Worm (Caenorhabditis elegans) whole organism, young adult: Measurements from ENCODE around the gene W10G11.1.

Source experiments
- B0019.2 ChIP-seq: fragments of 200-800 bp; sonication (Bioruptor generic); conservative IDR thresholded peaks from 2 replicates; pipeline ENCODE4 v1.3.6; 2022; ENCODE audit warnings: missing genetic modification reagents, missing genetic modification characterization, missing compliant biosample characterization
- F23B12.7 ChIP-seq: sonication (generic microtip); optimal IDR thresholded peaks from 2 replicates; lab custom pipeline; 2017; ENCODE audit warnings: missing genetic modification characterization, mild to moderate bottlenecking, missing compliant biosample characterization, antibody characterized with exemption, moderate library complexity; ENCODE audit not compliant: insufficient read depth
- F49E8.2 ChIP-seq: sonication (generic microtip); optimal IDR thresholded peaks from 3 replicates; lab custom pipeline; 2017; ENCODE audit warnings: missing genetic modification characterization, mild to moderate bottlenecking, missing compliant biosample characterization, antibody characterized with exemption, moderate library complexity; ENCODE audit not compliant: insufficient read depth
- T26A5.8 ChIP-seq: sonication (generic microtip); optimal IDR thresholded peaks from 2 replicates; lab custom pipeline; 2016; ENCODE audit warnings: missing genetic modification characterization, missing compliant biosample characterization
- Y53F4B.3 ChIP-seq: fragments of 200-800 bp; sonication (Bioruptor generic); IDR thresholded peaks from 2 replicates; pipeline ENCODE4 v1.3.6; 2022; ENCODE audit warnings: missing genetic modification reagents, missing genetic modification characterization, missing compliant biosample characterization
- Y56A3A.18 ChIP-seq: fragments of 200-800 bp; sonication (Bioruptor generic); IDR thresholded peaks from 2 replicates; pipeline ENCODE4 v1.3.6; 2022; ENCODE audit warnings: missing genetic modification reagents, missing genetic modification characterization, missing compliant biosample characterization
- Y79H2A.3 ChIP-seq: fragments of 200-800 bp; sonication (Bioruptor generic); conservative IDR thresholded peaks from 2 replicates; pipeline ENCODE4 v1.3.6; 2022; ENCODE audit warnings: missing genetic modification reagents, missing genetic modification characterization, missing compliant biosample characterization
- aptf-3 ChIP-seq: fragments of 200-800 bp; sonication (Bioruptor generic); IDR thresholded peaks from 2 replicates; pipeline ENCODE4 v1.3.6; 2022; ENCODE audit warnings: missing genetic modification characterization, missing compliant biosample characterization
- attf-3 ChIP-seq: fragments of 200-800 bp; sonication (Bioruptor generic); conservative IDR thresholded peaks from 2 replicates; pipeline ENCODE4 v1.3.6; 2022; ENCODE audit warnings: missing genetic modification reagents, missing genetic modification characterization, missing compliant biosample characterization
- bed-2 ChIP-seq: fragments of 200-800 bp; sonication (Bioruptor generic); IDR thresholded peaks from 2 replicates; pipeline ENCODE4 v1.3.6; 2022; ENCODE audit warnings: missing genetic modification reagents, missing genetic modification characterization, missing compliant biosample characterization
- ccch-3 ChIP-seq: fragments of 200-800 bp; sonication (Bioruptor generic); optimal IDR thresholded peaks from 2 replicates; lab custom pipeline; 2018; ENCODE audit warnings: mild to moderate bottlenecking, missing genetic modification characterization, missing compliant biosample characterization
- ceh-58 ChIP-seq: fragments of 200-800 bp; sonication (Bioruptor generic); IDR thresholded peaks from 2 replicates; pipeline ENCODE4 v1.3.6; 2022; ENCODE audit warnings: missing genetic modification characterization, missing compliant biosample characterization
- ceh-91 ChIP-seq: fragments of 200-800 bp; sonication (Bioruptor generic); IDR thresholded peaks from 2 replicates; pipeline ENCODE4 v1.3.6; 2022; ENCODE audit warnings: missing genetic modification reagents, missing genetic modification characterization, missing compliant biosample characterization
- ets-4 ChIP-seq: fragments of 200-800 bp; sonication (Bioruptor generic); optimal IDR thresholded peaks from 2 replicates; lab custom pipeline; 2018; ENCODE audit warnings: mild to moderate bottlenecking, missing genetic modification characterization, missing compliant biosample characterization
- him-1 ChIP-seq: sonication (generic microtip); optimal IDR thresholded peaks from 2 replicates; lab custom pipeline; 2016; ENCODE audit warnings: missing genotype, missing genetic modification reagents, missing genetic modification characterization, missing compliant biosample characterization
- hmg-1.2 ChIP-seq: fragments of 200-800 bp; sonication (Bioruptor generic); IDR thresholded peaks from 2 replicates; pipeline ENCODE4 v1.3.6; 2022; ENCODE audit warnings: missing genetic modification reagents, missing genetic modification characterization, missing compliant biosample characterization
- lag-1 ChIP-seq: fragments of 200-800 bp; sonication (Bioruptor generic); IDR thresholded peaks from 2 replicates; pipeline ENCODE4 v1.3.6; 2022; ENCODE audit warnings: missing genetic modification reagents, missing genetic modification characterization, missing compliant biosample characterization
- let-526 ChIP-seq: fragments of 200-800 bp; sonication (Bioruptor generic); IDR thresholded peaks from 2 replicates; pipeline ENCODE4 v1.3.6; 2022; ENCODE audit warnings: missing genetic modification reagents, missing genetic modification characterization, missing compliant biosample characterization
- let-607 ChIP-seq, 2 experiments: fragments of 200-800 bp in 1 of 2; sonication (Bioruptor generic) in 1 of 2; sonication (generic microtip) in 1 of 2; optimal IDR thresholded peaks; 2 replicates each; lab custom pipeline; 2016 to 2018; ENCODE audit warnings: mild to moderate bottlenecking in 2 of 2, missing compliant biosample characterization in 2 of 2, missing genetic modification characterization in 2 of 2, moderate library complexity in 2 of 2, missing genotype in 1 of 2
- lin-26 ChIP-seq: fragments of 200-800 bp; sonication (Bioruptor generic); IDR thresholded peaks from 2 replicates; pipeline ENCODE4 v1.3.6; 2022; ENCODE audit warnings: missing genetic modification reagents, missing genetic modification characterization, missing compliant biosample characterization
- lin-40 ChIP-seq: sonication (generic microtip); optimal IDR thresholded peaks from 2 replicates; lab custom pipeline; 2016; ENCODE audit warnings: missing genetic modification characterization, mild to moderate bottlenecking, missing compliant biosample characterization, missing genotype, missing genetic modification reagents
- mcd-1 ChIP-seq: fragments of 200-800 bp; sonication (Bioruptor generic); IDR thresholded peaks from 2 replicates; pipeline ENCODE4 v1.3.6; 2022; ENCODE audit warnings: missing genetic modification reagents, missing genetic modification characterization, missing compliant biosample characterization
- mel-28 ChIP-seq: sonication (generic microtip); optimal IDR thresholded peaks from 2 replicates; lab custom pipeline; 2016; ENCODE audit warnings: borderline replicate concordance, mild to moderate bottlenecking, missing genetic modification characterization, missing compliant biosample characterization
- nhr-27 ChIP-seq: fragments of 200-800 bp; sonication (Bioruptor generic); optimal IDR thresholded peaks from 2 replicates; lab custom pipeline; 2018; ENCODE audit warnings: mild to moderate bottlenecking, missing genetic modification characterization, moderate library complexity, missing compliant biosample characterization
- nhr-90 ChIP-seq: sonication (generic microtip); optimal IDR thresholded peaks from 2 replicates; lab custom pipeline; 2016; ENCODE audit warnings: missing genotype, mild to moderate bottlenecking, missing genetic modification characterization, missing compliant biosample characterization
- pha-4 ChIP-seq: fragments of 150-350 bp; sonication (generic microtip); optimal IDR thresholded peaks from 2 replicates; lab custom pipeline; 2014; ENCODE audit warnings: missing biosample characterization, missing genetic modification reagents, missing genetic modification characterization
- snpc-1.3 ChIP-seq: sonication (generic microtip); optimal IDR thresholded peaks from 2 replicates; lab custom pipeline; 2017; ENCODE audit warnings: missing genetic modification characterization, mild to moderate bottlenecking, missing compliant biosample characterization, antibody characterized with exemption, moderate library complexity, missing genotype, missing genetic modification reagents; ENCODE audit not compliant: insufficient read depth
- snpc-3.4 ChIP-seq: sonication (generic microtip); optimal IDR thresholded peaks from 2 replicates; lab custom pipeline; 2017; ENCODE audit warnings: missing genetic modification characterization, mild to moderate bottlenecking, missing compliant biosample characterization, antibody characterized with exemption, moderate library complexity, missing genotype, missing genetic modification reagents
- somi-1 ChIP-seq: fragments of 200-800 bp; sonication (Bioruptor generic); optimal IDR thresholded peaks from 2 replicates; lab custom pipeline; 2018; ENCODE audit warnings: mild to moderate bottlenecking, missing genetic modification characterization, missing compliant biosample characterization
- sptf-2 ChIP-seq: fragments of 200-800 bp; sonication (Bioruptor generic); optimal IDR thresholded peaks from 2 replicates; lab custom pipeline; 2018; ENCODE audit warnings: mild to moderate bottlenecking, missing genetic modification characterization, missing compliant biosample characterization
- tlf-1 ChIP-seq: fragments of 200-800 bp; sonication (Bioruptor generic); optimal IDR thresholded peaks from 2 replicates; lab custom pipeline; 2018; ENCODE audit warnings: mild to moderate bottlenecking, missing genetic modification characterization, missing compliant biosample characterization
- zfh-2 ChIP-seq: fragments of 200-800 bp; sonication (Bioruptor generic); conservative IDR thresholded peaks from 2 replicates; pipeline ENCODE4 v1.3.6; 2022; ENCODE audit warnings: missing genetic modification reagents, missing genetic modification characterization, missing compliant biosample characterization
- ztf-25 ChIP-seq: fragments of 200-800 bp; sonication (Bioruptor generic); IDR thresholded peaks from 2 replicates; pipeline ENCODE4 v1.3.6; 2022; ENCODE audit warnings: missing genetic modification reagents, missing genetic modification characterization, missing compliant biosample characterization
- ztf-26 ChIP-seq: sonication (generic microtip); optimal IDR thresholded peaks from 2 replicates; lab custom pipeline; 2017; ENCODE audit warnings: missing genetic modification characterization, missing compliant biosample characterization
- ztf-3 ChIP-seq: fragments of 200-800 bp; sonication (Bioruptor generic); optimal IDR thresholded peaks from 2 replicates; lab custom pipeline; 2018; ENCODE audit warnings: mild to moderate bottlenecking, missing genetic modification characterization, missing compliant biosample characterization

The W10G11.1 gene

ce11 chrII:3567066-3567465 lies 6.6 kb upstream of the W10G11.1 start:
- TF ChIP-seq pha-4 (no peak), lin-26 (GFP tag; lab: Robert Waterston, UW) (no peak), sptf-2 (no peak)
- TF ChIP-seq, all 124 proteins: peak for 0

ce11 chrII:3562419-3562818 lies 1.9 kb upstream of the W10G11.1 start, which contains the start of gene W10G11.3:
Gene W10G11.3 (minus strand): TSS chrII:3562519.
- no peak for TF ChIP-seq ztf-25 (GFP tag; lab: Robert Waterston, UW)
- TF ChIP-seq lag-1 (GFP tag; lab: Robert Waterston, UW), result 0 out of 2 replicates have a peak, but pooled peaks have one; percentile 31

ce11 chrII:3561561-3561960 lies 1.1 kb upstream of the W10G11.1 start, which contains the start of gene W10G11.2:
Gene W10G11.2 (minus strand): TSS chrII:3561661.
- TF ChIP-seq ztf-26 (tag; lab: Kevin White, UChicago) (no peak), F23B12.7 (tag; lab: Kevin White, UChicago) (no peak), nhr-27 (no peak), aptf-3 (GFP tag; lab: Robert Waterston, UW) (no peak), ccch-3 (no peak), Y79H2A.3 (GFP tag; lab: Robert Waterston, UW) (no peak), snpc-1.3 (tag; lab: Kevin White, UChicago) (no peak), mel-28 (tag; lab: Kevin White, UChicago) (no peak), T26A5.8 (tag; lab: Kevin White, UChicago) (no peak), zfh-2 (GFP tag; lab: Robert Waterston, UW) (no peak)
- TF ChIP-seq, all 124 proteins: peak for 0

- TF ChIP-seq zfh-2 (GFP tag; lab: Robert Waterston, UW), result peak; percentile 72
- no peak for TF ChIP-seq nhr-90
These were observed 3.1 kb downstream of the W10G11.1 start, which contains the start of gene lgc-45 for ce11 chrII:3557417-3557816. Gene lgc-45 (plus strand): TSS chrII:3557472.

ce11 chrII:3556584-3556983 lies 3.9 kb downstream of the W10G11.1 start:
- TF ChIP-seq somi-1, result no peak
- no peak for TF ChIP-seq ceh-91
- no peak for TF ChIP-seq attf-3 (GFP tag; lab: Robert Waterston, UW)
- no peak for TF ChIP-seq snpc-3.4 (tag; lab: Kevin White, UChicago)
- no peak for TF ChIP-seq ceh-58 (GFP tag; lab: Robert Waterston, UW)
- no peak for TF ChIP-seq let-526 (GFP tag; lab: Robert Waterston, UW)
- TF ChIP-seq Y53F4B.3 (GFP tag; lab: Robert Waterston, UW), result no peak
- no peak for TF ChIP-seq nhr-90
- no peak for TF ChIP-seq ets-4 (GFP tag; lab: Kevin White, UChicago)
- no peak for TF ChIP-seq F49E8.2
- TF ChIP-seq let-607 (tag; optimal IDR thresholded peaks at IDR 0.05; lab: Kevin White, UChicago), result no peak
- no peak for TF ChIP-seq B0019.2 (GFP tag; lab: Robert Waterston, UW)
- TF ChIP-seq ztf-3, result no peak
- no peak for TF ChIP-seq sptf-2

ce11 chrII:3555281-3555680 lies 5.2 kb downstream of the W10G11.1 start:
- TF ChIP-seq Y56A3A.18 (GFP tag; lab: Robert Waterston, UW) (no peak), hmg-1.2 (GFP tag; lab: Robert Waterston, UW) (peak; percentile 23; the same call in 1 of the 2 replicates), mcd-1 (GFP tag; lab: Robert Waterston, UW) (peak; percentile 49), him-1 (tag; lab: Kevin White, UChicago) (no peak), bed-2 (GFP tag; lab: Robert Waterston, UW) (no peak), tlf-1 (GFP tag; lab: Kevin White, UChicago) (no peak), lin-40 (tag; lab: Kevin White, UChicago) (peak; percentile 12)
